Fruit fly (Drosophila melanogaster) ovary, adult (tissue): ENCODE measurements around the gene CG13362.

Source experiments
- CG17801 ChIP-seq: fragments of 200-800 bp; optimal IDR thresholded peaks from 2 replicates; lab custom pipeline; 2019; ENCODE audit warnings: missing biosample characterization, mild to moderate bottlenecking, missing genetic modification characterization, moderate library complexity; ENCODE audit not compliant: partially characterized antibody

CG13362 gene

dm6 chrX:751201-751600 is at the start of gene CG13362:
Gene CG13362 (minus strand): TSS chrX:751301.
- no peak for TF ChIP-seq CG17801

- peak; percentile 72 for TF ChIP-seq CG17801
Measured at dm6 chrX:796397-796989, 45.4 kb upstream of the CG13362 start.

- TF ChIP-seq CG17801: no peak
Measured at dm6 chrX:792923-793322, 41.8 kb upstream of the CG13362 start, which contains the start of gene CG16989. Gene CG16989 (plus strand): TSS chrX:793147.

- TF ChIP-seq CG17801: no peak
Measured at dm6 chrX:790039-790597, 39.0 kb upstream of the CG13362 start, which contains the start of gene CG13360. Gene CG13360 (minus strand): TSS chrX:790089.

- no peak for TF ChIP-seq CG17801
Measured at dm6 chrX:784456-784855, 33.4 kb upstream of the CG13362 start, which contains the start of gene tw. Gene tw (plus strand): TSS chrX:784746.

- no peak for TF ChIP-seq CG17801
Measured at dm6 chrX:779344-779743, 28.2 kb upstream of the CG13362 start.

dm6 chrX:775184-775583 is 24.1 kb upstream of the CG13362 start:
- TF ChIP-seq CG17801: no peak

- no peak for TF ChIP-seq CG17801
Measured at dm6 chrX:774160-774700, 23.1 kb upstream of the CG13362 start.

- TF ChIP-seq CG17801: no peak
Measured at dm6 chrX:772305-772986, 21.3 kb upstream of the CG13362 start.

dm6 chrX:771431-772064 is 20.4 kb upstream of the CG13362 start:
- TF ChIP-seq CG17801: no peak

- peak; percentile 65 for TF ChIP-seq CG17801
Measured at dm6 chrX:769639-770124, 18.6 kb upstream of the CG13362 start, which contains the start of gene fz3. Gene fz3 (plus strand): TSS chrX:769945.

dm6 chrX:768480-769123 is 17.5 kb upstream of the CG13362 start:
- no peak for TF ChIP-seq CG17801

- no peak for TF ChIP-seq CG17801
Measured at dm6 chrX:767928-768327, 16.8 kb upstream of the CG13362 start.

- no peak for TF ChIP-seq CG17801
Measured at dm6 chrX:766094-766493, 15.0 kb upstream of the CG13362 start.

- peak; percentile 87 for TF ChIP-seq CG17801
Measured at dm6 chrX:765039-765508, 14.0 kb upstream of the CG13362 start, which contains the start of gene RpL22. Gene RpL22 (minus strand): TSS chrX:765130.

dm6 chrX:762047-762446 is 10.9 kb upstream of the CG13362 start:
- TF ChIP-seq CG17801: no peak
